Worm (Caenorhabditis elegans) whole organism, late embryonic: ENCODE measurements around the gene lelo-4.
A peak's percentile ranks its signal among the peaks of the same experiment; 100 is the strongest.

ENCODE experiments used
- C38D4.7 ChIP-seq: fragments of 200-800 bp; sonication (Bioruptor generic); optimal IDR thresholded peaks from 2 replicates; lab custom pipeline; 2018; ENCODE audit warnings: mild to moderate bottlenecking, missing genetic modification characterization, moderate library complexity, missing compliant biosample characterization
- ama-1 ChIP-seq: fragments of 150-350 bp; optimal IDR thresholded peaks from 2 replicates; lab custom pipeline; 2014
- ceh-14 ChIP-seq: sonication (generic microtip); optimal IDR thresholded peaks from 2 replicates; lab custom pipeline; 2016; ENCODE audit warnings: missing genotype, missing genetic modification characterization, missing compliant biosample characterization
- ceh-18 ChIP-seq: sonication (generic microtip); optimal IDR thresholded peaks from 2 replicates; lab custom pipeline; 2016; ENCODE audit warnings: missing genetic modification characterization, missing compliant biosample characterization
- ceh-2 ChIP-seq: sonication (generic microtip); optimal IDR thresholded peaks from 2 replicates; lab custom pipeline; 2016; ENCODE audit warnings: missing genotype, missing genetic modification characterization, missing compliant biosample characterization
- ceh-24 ChIP-seq: sonication (generic microtip); optimal IDR thresholded peaks from 2 replicates; lab custom pipeline; 2016; ENCODE audit warnings: mild to moderate bottlenecking, missing genetic modification characterization, missing compliant biosample characterization
- ceh-30 ChIP-seq: fragments of 150-350 bp; optimal IDR thresholded peaks from 2 replicates; lab custom pipeline; 2014; ENCODE audit warnings: missing biosample characterization, missing genetic modification characterization
- ceh-31 ChIP-seq: sonication (generic microtip); optimal IDR thresholded peaks from 2 replicates; lab custom pipeline; 2016; ENCODE audit warnings: missing genetic modification characterization, missing compliant biosample characterization
- ceh-34 ChIP-seq: sonication (generic microtip); optimal IDR thresholded peaks from 2 replicates; lab custom pipeline; 2016; ENCODE audit warnings: mild to moderate bottlenecking, missing genetic modification characterization, missing compliant biosample characterization
- ceh-48 ChIP-seq: sonication (generic microtip); optimal IDR thresholded peaks from 2 replicates; lab custom pipeline; 2016; ENCODE audit warnings: missing genetic modification characterization, inconsistent platforms, missing compliant biosample characterization
- ceh-9 ChIP-seq: sonication (generic microtip); optimal IDR thresholded peaks from 2 replicates; lab custom pipeline; 2016; ENCODE audit warnings: mild to moderate bottlenecking, missing genetic modification characterization, inconsistent platforms, missing compliant biosample characterization
- che-1 ChIP-seq: sonication (generic microtip); optimal IDR thresholded peaks from 2 replicates; lab custom pipeline; 2016; ENCODE audit warnings: mild to moderate bottlenecking, missing genetic modification characterization, missing compliant biosample characterization
- dmd-4 ChIP-seq: sonication (generic microtip); optimal IDR thresholded peaks from 2 replicates; lab custom pipeline; 2016; ENCODE audit warnings: borderline replicate concordance, missing genetic modification characterization, missing compliant biosample characterization
- dve-1 ChIP-seq: sonication (generic microtip); optimal IDR thresholded peaks from 2 replicates; lab custom pipeline; 2017; ENCODE audit warnings: antibody characterized with exemption, mild to moderate bottlenecking, missing genetic modification characterization, missing compliant biosample characterization
- elt-2 ChIP-seq: sonication (generic microtip); optimal IDR thresholded peaks from 2 replicates; lab custom pipeline; 2016; ENCODE audit warnings: missing genetic modification reagents, missing genetic modification characterization, missing compliant biosample characterization
- ets-4 ChIP-seq: sonication (generic microtip); optimal IDR thresholded peaks from 2 replicates; lab custom pipeline; 2016; ENCODE audit warnings: missing genetic modification characterization, missing compliant biosample characterization
- fkh-10 ChIP-seq: fragments of 150-350 bp; optimal IDR thresholded peaks from 2 replicates; lab custom pipeline; 2014; ENCODE audit warnings: missing biosample characterization, missing genetic modification reagents, missing genetic modification characterization
- gmeb-2 ChIP-seq: sonication (generic microtip); optimal IDR thresholded peaks from 2 replicates; lab custom pipeline; 2016; ENCODE audit warnings: missing genetic modification characterization, inconsistent platforms, missing compliant biosample characterization
- hlh-13 ChIP-seq: fragments of 200-800 bp; sonication (Bioruptor generic); optimal IDR thresholded peaks from 2 replicates; lab custom pipeline; 2018; ENCODE audit warnings: mild to moderate bottlenecking, missing genetic modification characterization, missing compliant biosample characterization
- hlh-30 ChIP-seq: sonication (generic microtip); optimal IDR thresholded peaks from 2 replicates; lab custom pipeline; 2017; ENCODE audit warnings: antibody characterized with exemption, missing genetic modification characterization, missing compliant biosample characterization; ENCODE audit not compliant: insufficient read depth
- lin-11 ChIP-seq: fragments of 200-800 bp; sonication (Bioruptor generic); optimal IDR thresholded peaks from 2 replicates; lab custom pipeline; 2018; ENCODE audit warnings: mild to moderate bottlenecking, missing genetic modification characterization, missing compliant biosample characterization
- madf-2 ChIP-seq: sonication (generic microtip); optimal IDR thresholded peaks from 2 replicates; lab custom pipeline; 2017; ENCODE audit warnings: missing genetic modification characterization, missing compliant biosample characterization
- mec-3 ChIP-seq: sonication (generic microtip); optimal IDR thresholded peaks from 2 replicates; lab custom pipeline; 2016; ENCODE audit warnings: borderline replicate concordance, missing genetic modification characterization, missing compliant biosample characterization
- nfya-1 ChIP-seq: sonication (generic microtip); optimal IDR thresholded peaks from 2 replicates; lab custom pipeline; 2017; ENCODE audit warnings: missing genetic modification characterization, mild to moderate bottlenecking, missing compliant biosample characterization, antibody characterized with exemption, moderate library complexity
- nhr-232 ChIP-seq: sonication (generic microtip); optimal IDR thresholded peaks from 2 replicates; lab custom pipeline; 2016; ENCODE audit warnings: missing genetic modification characterization, missing compliant biosample characterization
- npax-4 ChIP-seq: sonication (generic microtip); optimal IDR thresholded peaks from 2 replicates; lab custom pipeline; 2016; ENCODE audit warnings: missing genetic modification characterization, missing compliant biosample characterization
- pat-9 ChIP-seq: fragments of 200-800 bp; sonication (Bioruptor generic); optimal IDR thresholded peaks from 2 replicates; lab custom pipeline; 2018; ENCODE audit warnings: mild to moderate bottlenecking, missing genetic modification characterization, moderate library complexity, missing compliant biosample characterization
- pax-1 ChIP-seq: fragments of 150-350 bp; optimal IDR thresholded peaks from 2 replicates; lab custom pipeline; 2014; ENCODE audit warnings: missing biosample characterization, missing genetic modification characterization
- pha-2 ChIP-seq: sonication (generic microtip); optimal IDR thresholded peaks from 2 replicates; lab custom pipeline; 2017; ENCODE audit warnings: mild to moderate bottlenecking, missing genetic modification characterization, missing compliant biosample characterization
- pros-1 ChIP-seq: fragments of 150-350 bp; optimal IDR thresholded peaks from 2 replicates; lab custom pipeline; 2014; ENCODE audit warnings: missing biosample characterization, missing genetic modification reagents, missing genetic modification characterization
- ref-2 ChIP-seq: sonication (generic microtip); optimal IDR thresholded peaks from 2 replicates; lab custom pipeline; 2016; ENCODE audit warnings: missing genetic modification characterization, missing compliant biosample characterization
- rnt-1 ChIP-seq: sonication (generic microtip); optimal IDR thresholded peaks from 2 replicates; lab custom pipeline; 2016; ENCODE audit warnings: missing genetic modification characterization, missing compliant biosample characterization
- sox-2 ChIP-seq: fragments of 200-800 bp; sonication (Bioruptor generic); IDR thresholded peaks from 2 replicates; pipeline ENCODE4 v1.3.6; 2022; ENCODE audit warnings: missing genetic modification reagents, missing genetic modification characterization, missing compliant biosample characterization
- tbx-7 ChIP-seq: sonication (generic microtip); optimal IDR thresholded peaks from 2 replicates; lab custom pipeline; 2016; ENCODE audit warnings: missing genotype, missing genetic modification characterization, missing compliant biosample characterization
- unc-3 ChIP-seq, 2 experiments: fragments of 200-800 bp in 1 of 2; sonication (Bioruptor generic) in 1 of 2; sonication (generic microtip) in 1 of 2; conservative IDR thresholded peaks in 1 of 2; optimal IDR thresholded peaks in 1 of 2; 2 replicates each; pipeline versions ENCODE4 v1.3.6 to Lab custom; 2016 to 2022; ENCODE audit warnings: missing compliant biosample characterization in 2 of 2, missing genetic modification characterization in 2 of 2, missing genetic modification reagents in 1 of 2
- unc-42 ChIP-seq: sonication (generic microtip); optimal IDR thresholded peaks from 2 replicates; lab custom pipeline; 2016; ENCODE audit warnings: missing genotype, missing genetic modification characterization, missing compliant biosample characterization
- unc-55 ChIP-seq: sonication (generic microtip); optimal IDR thresholded peaks from 2 replicates; lab custom pipeline; 2017; ENCODE audit warnings: missing biosample characterization, missing genetic modification reagents, missing genetic modification characterization

Gene lelo-4

DNA sequence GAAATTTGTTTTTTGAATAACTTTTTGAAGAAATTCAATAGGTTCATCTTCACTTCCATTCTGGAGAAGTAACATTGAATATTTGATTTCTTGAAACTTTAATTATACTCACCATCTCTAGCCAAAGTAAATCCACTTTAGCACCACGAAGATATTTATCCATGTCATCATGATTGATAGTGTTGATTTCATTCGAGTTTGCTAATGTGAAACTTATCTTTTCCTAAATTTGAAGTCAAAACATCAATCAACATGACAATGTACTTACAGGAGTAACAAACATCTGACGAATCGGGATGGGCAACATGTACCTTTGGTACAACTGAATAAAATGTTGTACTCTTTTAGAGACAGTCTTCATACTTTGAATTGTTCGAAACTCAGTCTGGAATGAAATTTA is 17.4 kb upstream of the lelo-4 start:
- TF ChIP-seq lin-11 (tag; lab: Kevin White, UChicago) (no peak), ceh-18 (tag; lab: Kevin White, UChicago) (no peak), ceh-2 (no peak), ceh-14 (tag; lab: Kevin White, UChicago) (no peak), che-1 (tag; lab: Kevin White, UChicago) (no peak), pat-9 (no peak), ceh-30 (tag; lab: Kevin White, UChicago) (no peak), nfya-1 (no peak), ceh-24 (tag; lab: Kevin White, UChicago) (no peak), nhr-232 (tag; lab: Kevin White, UChicago) (no peak), ref-2 (no peak), rnt-1 (no peak), dmd-4 (tag; lab: Kevin White, UChicago) (no peak), C38D4.7 (no peak), ets-4 (no peak), unc-55 (no peak), sox-2 (GFP tag; lab: Robert Waterston, UW) (no peak), fkh-10 (GFP tag; lab: Kevin White, UChicago) (no peak), pax-1 (tag; lab: Kevin White, UChicago) (no peak)

DNA sequence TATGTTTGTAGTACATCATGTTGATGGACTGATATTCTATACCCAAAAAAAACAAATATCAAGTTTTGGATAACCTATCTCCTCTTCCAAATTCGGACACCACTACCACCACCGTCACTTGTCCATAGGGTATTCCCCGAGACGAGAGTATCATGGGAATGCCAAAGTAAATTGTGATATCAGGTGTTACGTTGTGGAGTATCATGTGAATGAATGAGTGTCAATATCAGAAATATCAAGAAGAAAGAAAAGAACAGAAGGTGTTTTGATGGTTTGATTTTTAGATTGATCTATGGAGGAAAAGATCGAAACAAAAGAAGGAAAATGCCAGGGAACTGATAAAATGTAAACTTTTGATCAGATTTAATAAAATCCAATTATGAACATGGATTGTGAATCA is 16.5 kb upstream of the lelo-4 start:
- TF ChIP-seq dve-1 (no peak), elt-2 (tag; lab: Kevin White, UChicago) (peak; percentile 29)

- TF ChIP-seq ceh-31 (tag; lab: Kevin White, UChicago) = no peak
- no peak for TF ChIP-seq fkh-10 (GFP tag; lab: Kevin White, UChicago)
- no peak for TF ChIP-seq unc-3 (GFP tag; conservative IDR thresholded peaks at IDR 0.05; lab: Robert Waterston, UW)
- TF ChIP-seq unc-3 (tag; optimal IDR thresholded peaks at IDR 0.05; lab: Kevin White, UChicago) = no peak
- no peak for TF ChIP-seq C38D4.7
- TF ChIP-seq pha-2 = no peak
- no peak for TF ChIP-seq gmeb-2 (tag; lab: Kevin White, UChicago)
- no peak for TF ChIP-seq ceh-48
- no peak for TF ChIP-seq hlh-13 (GFP tag; lab: Kevin White, UChicago)
- no peak for TF ChIP-seq npax-4 (tag; lab: Kevin White, UChicago)
- no peak for TF ChIP-seq pax-1 (tag; lab: Kevin White, UChicago)
- TF ChIP-seq ceh-30 (tag; lab: Kevin White, UChicago) = no peak
- no peak for TF ChIP-seq ceh-9 (tag; lab: Kevin White, UChicago)
- no peak for TF ChIP-seq pros-1
- no peak for TF ChIP-seq ceh-14 (tag; lab: Kevin White, UChicago)
Observed at ce11 chrII:5698869-5699268, 15.9 kb upstream of the lelo-4 start, which contains the start of the genes C25H3.10 and C25H3.1. Gene C25H3.10 (minus strand): TSS chrII:5698969. Gene C25H3.1 (plus strand): TSS chrII:5699071.

ce11 chrII:5701485-5701884 is 13.2 kb upstream of the lelo-4 start:
- peak; percentile 15 for TF ChIP-seq hlh-30 (tag; lab: Kevin White, UChicago)
- no peak for TF ChIP-seq mec-3
- peak; percentile 66 for TF ChIP-seq ama-1 (lab: Kevin White, UChicago)
- TF ChIP-seq dve-1 = peak; percentile 39
- TF ChIP-seq elt-2 (tag; lab: Kevin White, UChicago) = peak; percentile 21

ce11 chrII:5702611-5703192 is 12.0 kb upstream of the lelo-4 start:
- TF ChIP-seq ceh-34 (no peak), ceh-2 (no peak), ceh-14 (tag; lab: Kevin White, UChicago) (no peak), tbx-7 (tag; lab: Kevin White, UChicago) (no peak), pros-1 (no peak), unc-42 (peak; percentile 49), sox-2 (GFP tag; lab: Robert Waterston, UW) (no peak), madf-2 (tag; lab: Kevin White, UChicago) (no peak), mec-3 (no peak), ceh-31 (tag; lab: Kevin White, UChicago) (peak; percentile 62), lin-11 (tag; lab: Kevin White, UChicago) (no peak), ceh-30 (tag; lab: Kevin White, UChicago) (no peak), ceh-48 (no peak)
